Worm (Caenorhabditis elegans) whole organism, young adult: ENCODE results near the gene T10G3.3.

Experiments
- B0336.3 ChIP-seq: fragments of 200-800 bp; sonication (Bioruptor generic); IDR thresholded peaks from 2 replicates; pipeline ENCODE4 v1.3.6; 2022; ENCODE audit warnings: missing genetic modification characterization, missing compliant biosample characterization
- C17E4.6 ChIP-seq: fragments of 200-800 bp; sonication (Bioruptor generic); IDR thresholded peaks from 2 replicates; pipeline ENCODE4 v1.3.6; 2022; ENCODE audit warnings: missing genetic modification reagents, missing genetic modification characterization, missing compliant biosample characterization
- F10E7.11 ChIP-seq: sonication (generic microtip); optimal IDR thresholded peaks from 2 replicates; lab custom pipeline; 2017; ENCODE audit warnings: mild to moderate bottlenecking, missing genetic modification characterization, moderate library complexity, missing compliant biosample characterization
- F37B4.10 ChIP-seq: fragments of 200-800 bp; sonication (Bioruptor generic); IDR thresholded peaks from 2 replicates; pipeline ENCODE4 v1.3.6; 2022; ENCODE audit warnings: missing genetic modification characterization, missing compliant biosample characterization
- T26A5.8 ChIP-seq: sonication (generic microtip); optimal IDR thresholded peaks from 2 replicates; lab custom pipeline; 2016; ENCODE audit warnings: missing genetic modification characterization, missing compliant biosample characterization
- Y53F4B.3 ChIP-seq: fragments of 200-800 bp; sonication (Bioruptor generic); IDR thresholded peaks from 2 replicates; pipeline ENCODE4 v1.3.6; 2022; ENCODE audit warnings: missing genetic modification reagents, missing genetic modification characterization, missing compliant biosample characterization
- ama-1 ChIP-seq, 3 experiments: fragments of 150-350 bp in 1 of 3; sonication (generic microtip) in 2 of 3; optimal IDR thresholded peaks; 2 replicates each; lab custom pipeline; 2014 to 2018; ENCODE audit warnings: missing biosample characterization in 2 of 3, missing genetic modification characterization in 2 of 3, missing genetic modification reagents in 2 of 3
- atf-7 ChIP-seq: sonication (generic microtip); optimal IDR thresholded peaks from 2 replicates; lab custom pipeline; 2017; ENCODE audit warnings: mild to moderate bottlenecking, missing genetic modification characterization, missing compliant biosample characterization
- cebp-1 ChIP-seq, 2 experiments: fragments of 200-800 bp in 1 of 2; sonication (Bioruptor generic) in 1 of 2; sonication (generic microtip) in 1 of 2; IDR thresholded peaks in 1 of 2; optimal IDR thresholded peaks in 1 of 2; 2 replicates each; pipeline versions ENCODE4 v1.3.6 to Lab custom; 2017 to 2022; ENCODE audit warnings: missing compliant biosample characterization in 2 of 2, missing genetic modification characterization in 2 of 2, mild to moderate bottlenecking in 1 of 2, missing genetic modification reagents in 1 of 2, moderate library complexity in 1 of 2
- ceh-58 ChIP-seq: fragments of 200-800 bp; sonication (Bioruptor generic); IDR thresholded peaks from 2 replicates; pipeline ENCODE4 v1.3.6; 2022; ENCODE audit warnings: missing genetic modification characterization, missing compliant biosample characterization
- ceh-91 ChIP-seq: fragments of 200-800 bp; sonication (Bioruptor generic); IDR thresholded peaks from 2 replicates; pipeline ENCODE4 v1.3.6; 2022; ENCODE audit warnings: missing genetic modification reagents, missing genetic modification characterization, missing compliant biosample characterization
- dpff-1 ChIP-seq: sonication (generic microtip); optimal IDR thresholded peaks from 2 replicates; lab custom pipeline; 2017; ENCODE audit warnings: mild to moderate bottlenecking, missing genetic modification characterization, missing compliant biosample characterization
- dpl-1 ChIP-seq: fragments of 150-350 bp; optimal IDR thresholded peaks from 2 replicates; lab custom pipeline; 2014; ENCODE audit warnings: missing biosample characterization, missing genetic modification reagents, missing genetic modification characterization
- egrh-3 ChIP-seq: fragments of 200-800 bp; sonication (Bioruptor generic); IDR thresholded peaks from 2 replicates; pipeline ENCODE4 v1.3.6; 2022; ENCODE audit warnings: missing genetic modification reagents, missing genetic modification characterization, missing compliant biosample characterization
- hrde-1 ChIP-seq: sonication (generic microtip); optimal IDR thresholded peaks from 2 replicates; lab custom pipeline; 2016; ENCODE audit warnings: missing genetic modification characterization, mild to moderate bottlenecking, missing compliant biosample characterization, moderate library complexity, missing genotype, missing genetic modification reagents, borderline replicate concordance
- lir-1 ChIP-seq: fragments of 200-800 bp; sonication (Bioruptor generic); conservative IDR thresholded peaks from 2 replicates; pipeline ENCODE4 v1.3.6; 2022; ENCODE audit warnings: missing genetic modification reagents, missing genetic modification characterization, missing compliant biosample characterization
- lsy-27 ChIP-seq: sonication (generic microtip); optimal IDR thresholded peaks from 2 replicates; lab custom pipeline; 2017; ENCODE audit warnings: missing genetic modification characterization, mild to moderate bottlenecking, missing compliant biosample characterization, antibody characterized with exemption, missing genotype, borderline replicate concordance; ENCODE audit not compliant: insufficient read depth
- madf-8 ChIP-seq: fragments of 200-800 bp; sonication (Bioruptor generic); conservative IDR thresholded peaks from 2 replicates; pipeline ENCODE4 v1.3.6; 2022; ENCODE audit warnings: missing genetic modification reagents, missing genetic modification characterization, missing compliant biosample characterization
- mcd-1 ChIP-seq: fragments of 200-800 bp; sonication (Bioruptor generic); IDR thresholded peaks from 2 replicates; pipeline ENCODE4 v1.3.6; 2022; ENCODE audit warnings: missing genetic modification reagents, missing genetic modification characterization, missing compliant biosample characterization
- mxl-1 ChIP-seq: sonication (generic microtip); optimal IDR thresholded peaks from 2 replicates; lab custom pipeline; 2016; ENCODE audit warnings: missing genetic modification characterization, missing compliant biosample characterization
- nhr-80 ChIP-seq: sonication (generic microtip); optimal IDR thresholded peaks from 2 replicates; lab custom pipeline; 2016; ENCODE audit warnings: missing genetic modification characterization, missing compliant biosample characterization
- nhr-90 ChIP-seq: sonication (generic microtip); optimal IDR thresholded peaks from 2 replicates; lab custom pipeline; 2016; ENCODE audit warnings: missing genotype, mild to moderate bottlenecking, missing genetic modification characterization, missing compliant biosample characterization
- rcor-1 ChIP-seq: fragments of 200-800 bp; sonication (Bioruptor generic); IDR thresholded peaks from 2 replicates; pipeline ENCODE4 v1.3.6; 2022; ENCODE audit warnings: missing genetic modification reagents, missing genetic modification characterization, missing compliant biosample characterization
- sdz-38 ChIP-seq: sonication (generic microtip); optimal IDR thresholded peaks from 2 replicates; lab custom pipeline; 2016; ENCODE audit warnings: missing genotype, missing genetic modification characterization, missing compliant biosample characterization
- snpc-1.3 ChIP-seq: sonication (generic microtip); optimal IDR thresholded peaks from 2 replicates; lab custom pipeline; 2017; ENCODE audit warnings: missing genetic modification characterization, mild to moderate bottlenecking, missing compliant biosample characterization, antibody characterized with exemption, moderate library complexity, missing genotype, missing genetic modification reagents; ENCODE audit not compliant: insufficient read depth
- snpc-3.4 ChIP-seq: sonication (generic microtip); optimal IDR thresholded peaks from 2 replicates; lab custom pipeline; 2017; ENCODE audit warnings: missing genetic modification characterization, mild to moderate bottlenecking, missing compliant biosample characterization, antibody characterized with exemption, moderate library complexity, missing genotype, missing genetic modification reagents
- sptf-2 ChIP-seq: fragments of 200-800 bp; sonication (Bioruptor generic); optimal IDR thresholded peaks from 2 replicates; lab custom pipeline; 2018; ENCODE audit warnings: mild to moderate bottlenecking, missing genetic modification characterization, missing compliant biosample characterization
- unc-130 ChIP-seq: sonication (generic microtip); optimal IDR thresholded peaks from 2 replicates; lab custom pipeline; 2016; ENCODE audit warnings: missing genetic modification reagents, missing genetic modification characterization, missing compliant biosample characterization
- zfh-2 ChIP-seq: fragments of 200-800 bp; sonication (Bioruptor generic); conservative IDR thresholded peaks from 2 replicates; pipeline ENCODE4 v1.3.6; 2022; ENCODE audit warnings: missing genetic modification reagents, missing genetic modification characterization, missing compliant biosample characterization
- ztf-28 ChIP-seq: fragments of 200-800 bp; sonication (Bioruptor generic); IDR thresholded peaks from 2 replicates; pipeline ENCODE4 v1.3.6; 2022; ENCODE audit warnings: missing genetic modification reagents, missing genetic modification characterization, missing compliant biosample characterization

The T10G3.3 gene

DNA sequence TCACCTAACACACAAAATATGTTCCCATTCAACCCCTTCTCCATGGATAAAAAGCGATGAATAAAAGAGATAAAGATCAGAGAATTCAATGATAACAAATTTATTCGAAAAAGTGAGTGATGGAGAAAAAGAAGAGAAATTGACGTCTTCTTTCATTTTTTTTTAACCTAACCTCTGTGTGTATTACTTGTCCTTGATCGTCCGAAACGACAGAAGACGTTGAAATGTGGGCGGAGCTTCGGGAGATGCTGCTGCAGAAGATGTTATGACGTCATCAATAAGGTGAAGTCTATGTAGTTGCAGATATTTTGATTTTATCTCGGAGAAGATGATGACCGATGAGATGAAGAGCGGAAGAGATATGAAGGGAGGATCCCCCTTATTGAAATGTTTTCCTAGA lies at the start of gene T10G3.3:
T10G3.3 (minus strand) TSS at position 370 of the 400 bp plus-strand sequence.
- TF ChIP-seq dpff-1 (no peak), ceh-58 (GFP tag; lab: Robert Waterston, UW) (no peak), madf-8 (GFP tag; lab: Robert Waterston, UW) (no peak), rcor-1 (GFP tag; lab: Robert Waterston, UW) (no peak), C17E4.6 (GFP tag; lab: Robert Waterston, UW) (no peak), nhr-90 (tag; lab: Kevin White, UChicago) (no peak), nhr-80 (no peak), sptf-2 (GFP tag; lab: Kevin White, UChicago) (no peak), T26A5.8 (tag; lab: Kevin White, UChicago) (no peak), zfh-2 (GFP tag; lab: Robert Waterston, UW) (no peak), lsy-27 (no peak), sdz-38 (no peak), unc-130 (GFP tag; lab: Kevin White, UChicago) (no peak), hrde-1 (tag; lab: Kevin White, UChicago) (no peak), snpc-3.4 (tag; lab: Kevin White, UChicago) (no peak), lir-1 (GFP tag; lab: Robert Waterston, UW) (no peak)

DNA sequence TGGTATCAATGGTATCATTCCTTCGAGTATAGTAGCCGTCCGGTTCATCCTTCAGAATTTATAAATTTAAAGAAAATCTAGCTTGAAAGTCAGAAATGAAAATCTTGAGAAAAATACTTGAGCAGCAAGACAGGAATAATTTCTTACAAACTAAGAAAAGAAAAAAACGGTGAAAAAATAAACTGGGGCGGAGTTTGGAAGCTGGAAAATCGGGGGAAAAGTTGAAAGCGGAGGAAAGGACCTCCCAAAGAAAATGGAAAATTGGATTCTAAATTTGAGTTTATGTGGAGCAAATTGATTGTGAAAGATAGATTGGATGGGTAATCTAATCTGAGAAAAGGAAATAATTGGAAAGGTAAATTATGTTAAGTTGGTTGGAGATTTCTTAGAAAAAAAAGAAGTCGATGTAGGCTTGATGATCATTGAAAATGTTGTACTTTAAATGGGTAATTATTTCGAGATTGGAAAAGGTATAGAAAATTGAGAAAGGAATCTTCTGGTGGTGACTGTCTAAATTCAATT lies 46.1 kb upstream of the T10G3.3 start, which contains the start of gene frpr-5:
frpr-5 (minus strand) TSS at position 51 of the 522 bp plus-strand sequence.
- TF ChIP-seq snpc-1.3, result no peak
- no peak for TF ChIP-seq dpff-1

DNA sequence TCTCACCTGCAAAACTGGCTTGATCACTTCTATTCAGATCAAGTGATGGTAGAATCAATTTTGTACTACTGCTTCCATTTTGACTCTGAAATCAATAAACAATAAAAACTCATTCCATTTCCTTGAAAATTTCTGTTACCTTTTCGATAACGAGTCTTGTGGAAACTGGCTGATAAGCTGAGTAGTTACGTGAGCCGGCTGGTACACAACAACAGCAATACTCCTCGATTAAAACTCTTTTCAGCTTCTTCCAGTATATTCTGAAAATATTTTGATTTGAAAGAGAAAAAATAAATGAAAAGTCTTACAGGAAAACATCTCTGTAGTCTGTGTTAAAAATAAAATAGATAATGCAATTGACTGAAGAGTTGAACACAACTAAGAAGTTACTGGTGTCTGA lies 42.5 kb upstream of the T10G3.3 start:
- TF ChIP-seq Y53F4B.3 (GFP tag; lab: Robert Waterston, UW), result no peak
- no peak for TF ChIP-seq F37B4.10 (GFP tag; lab: Robert Waterston, UW)

DNA sequence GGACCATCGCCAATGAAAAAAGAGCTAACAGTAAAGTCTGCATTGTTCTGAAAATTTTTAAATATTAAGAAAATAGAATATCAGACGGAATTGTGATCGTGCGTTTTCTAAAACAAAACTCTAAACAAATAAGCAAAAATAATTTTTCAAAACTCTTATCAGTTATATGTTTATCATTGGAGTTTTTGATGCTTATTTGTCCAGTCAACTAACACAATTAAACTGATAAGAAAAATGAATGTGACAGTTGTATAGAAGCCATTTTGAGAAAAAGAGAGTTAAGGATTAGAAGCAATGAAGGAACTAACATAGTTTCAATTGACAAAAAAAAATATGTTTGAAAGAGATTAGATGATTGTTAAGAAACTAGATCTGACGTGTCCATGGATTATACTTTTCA lies 40.7 kb upstream of the T10G3.3 start, which contains the start of gene ttr-44:
ttr-44 (minus strand) TSS at position 47 of the 400 bp plus-strand sequence.
- TF ChIP-seq zfh-2 (GFP tag; lab: Robert Waterston, UW) (no peak), nhr-80 (peak; percentile 67)
- TF ChIP-seq, all 124 proteins: peak for 1

DNA sequence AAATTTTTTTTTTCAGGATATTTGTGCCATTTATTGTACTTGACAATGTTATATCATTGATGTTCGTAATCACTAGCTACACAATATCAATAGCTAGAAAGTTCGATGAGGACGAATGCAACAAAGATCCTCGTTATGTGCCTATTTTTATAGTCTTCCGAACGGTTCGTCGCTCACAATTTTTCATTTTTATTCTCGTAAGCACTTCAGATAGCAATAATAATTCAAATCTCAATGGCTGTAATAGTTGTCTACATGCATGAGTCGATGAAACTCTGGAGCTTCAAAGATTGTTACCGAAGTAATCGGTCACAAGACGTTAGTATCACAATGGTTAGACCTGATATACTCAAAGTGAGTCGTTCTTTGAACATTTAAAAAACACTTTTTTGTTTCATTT lies 39.2 kb upstream of the T10G3.3 start:
- TF ChIP-seq mxl-1 (tag; lab: Kevin White, UChicago) (no peak), cebp-1 (GFP tag; IDR thresholded peaks at IDR 0.05; lab: Robert Waterston, UW) (no peak), cebp-1 (tag; optimal IDR thresholded peaks at IDR 0.05; lab: Kevin White, UChicago) (no peak), ceh-91 (GFP tag; lab: Robert Waterston, UW) (no peak), egrh-3 (GFP tag; lab: Robert Waterston, UW) (no peak), ceh-58 (GFP tag; lab: Robert Waterston, UW) (no peak), dpl-1 (GFP tag; lab: Kevin White, UChicago) (no peak), ztf-28 (GFP tag; lab: Robert Waterston, UW) (no peak), nhr-90 (tag; lab: Kevin White, UChicago) (no peak), B0336.3 (GFP tag; lab: Robert Waterston, UW) (no peak), atf-7 (tag; lab: Kevin White, UChicago) (no peak), F10E7.11 (no peak), rcor-1 (GFP tag; lab: Robert Waterston, UW) (no peak), mcd-1 (GFP tag; lab: Robert Waterston, UW) (no peak), C17E4.6 (GFP tag; lab: Robert Waterston, UW) (no peak), ama-1 (optimal IDR thresholded peaks at IDR 0.05; lab: Kevin White, UChicago) (no peak), ama-1 (GFP tag; optimal IDR thresholded peaks at IDR 0.05; lab: Kevin White, UChicago) (no peak)
